Worm (Caenorhabditis elegans) whole organism, L4/young adult: Measurements from ENCODE around the gene F46F5.13.

Experiments
- W03F9.2 ChIP-seq: fragments of 150-350 bp; optimal IDR thresholded peaks from 2 replicates; lab custom pipeline; 2014; ENCODE audit warnings: missing biosample characterization, missing genetic modification characterization
- dao-5 ChIP-seq: sonication (generic microtip); optimal IDR thresholded peaks from 2 replicates; lab custom pipeline; 2016; ENCODE audit warnings: missing genotype, missing genetic modification characterization, moderate library complexity, missing compliant biosample characterization
- him-1 ChIP-seq: sonication (generic microtip); optimal IDR thresholded peaks from 2 replicates; lab custom pipeline; 2016; ENCODE audit warnings: missing genotype, missing genetic modification reagents, missing genetic modification characterization, missing compliant biosample characterization

DNA sequence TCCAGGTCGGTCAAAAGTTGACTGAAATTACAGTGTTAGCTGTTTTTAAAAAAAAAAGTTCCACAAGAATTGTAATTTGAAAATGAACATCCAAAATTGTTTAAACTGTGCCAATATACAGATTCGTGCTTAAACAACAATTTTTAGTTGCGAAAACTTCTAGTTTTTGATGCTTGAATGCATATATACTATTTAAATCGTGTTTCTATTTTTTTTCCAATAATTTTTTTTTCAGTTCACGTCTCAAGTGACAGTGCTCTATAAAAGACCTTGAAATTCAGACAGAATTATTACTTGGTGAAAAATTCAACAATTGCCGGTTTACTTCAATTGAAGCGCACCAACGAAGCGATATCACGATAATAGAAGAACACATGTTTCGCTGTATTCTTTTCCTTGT, 16.2 kb upstream of the F46F5.13 start, which contains the start of gene F46F5.16:
- no peak for TF ChIP-seq W03F9.2 (tag; lab: Kevin White, UChicago)
- no peak for TF ChIP-seq him-1 (tag; lab: Kevin White, UChicago)
- TF ChIP-seq dao-5 (tag; lab: Kevin White, UChicago), result no peak
